Worm (Caenorhabditis elegans) whole organism, late embryonic: Measurements from ENCODE around the gene cal-5.

Experiments used
- K09A11.1 ChIP-seq: sonication (generic microtip); optimal IDR thresholded peaks from 2 replicates; lab custom pipeline; 2017; ENCODE audit warnings: antibody characterized with exemption, mild to moderate bottlenecking, missing genetic modification characterization, missing compliant biosample characterization; ENCODE audit not compliant: insufficient read depth
- dmd-4 ChIP-seq: sonication (generic microtip); optimal IDR thresholded peaks from 2 replicates; lab custom pipeline; 2016; ENCODE audit warnings: borderline replicate concordance, missing genetic modification characterization, missing compliant biosample characterization
- pqm-1 ChIP-seq: sonication (generic microtip); optimal IDR thresholded peaks from 2 replicates; lab custom pipeline; 2016; ENCODE audit warnings: missing genetic modification characterization, missing compliant biosample characterization

DNA sequence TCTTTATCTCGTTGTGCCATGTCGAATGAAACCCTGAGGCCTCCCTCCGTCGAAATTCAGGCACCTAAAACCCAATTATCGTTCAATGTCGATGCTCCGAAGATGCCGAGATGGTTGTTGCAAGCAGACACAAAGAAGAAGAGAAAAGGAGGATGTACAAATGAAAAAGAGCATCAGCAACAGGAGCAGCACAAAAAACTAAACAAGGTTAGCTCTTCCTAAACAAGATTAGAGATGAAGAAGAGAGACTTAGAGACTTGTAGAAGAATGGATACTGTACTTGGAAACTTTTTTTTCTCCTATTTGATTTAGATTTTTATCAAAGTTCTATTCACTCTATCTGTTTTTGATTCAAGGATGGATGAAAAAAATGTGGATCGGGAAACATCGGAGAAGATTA, 39.8 kb upstream of the cal-5 start:
- TF ChIP-seq dmd-4: no peak
- no peak for TF ChIP-seq pqm-1
- no peak for TF ChIP-seq K09A11.1 (tag; lab: Kevin White, UChicago)
